Worm (Caenorhabditis elegans) whole organism, young adult: Measurements from ENCODE around the gene F27D9.12.
A peak's percentile ranks its signal among the peaks of the same experiment; 100 is the strongest.

Experiments
- B0019.2 ChIP-seq: fragments of 200-800 bp; sonication (Bioruptor generic); conservative IDR thresholded peaks from 2 replicates; pipeline ENCODE4 v1.3.6; 2022; ENCODE audit warnings: missing genetic modification reagents, missing genetic modification characterization, missing compliant biosample characterization
- B0035.1 ChIP-seq: sonication (generic microtip); optimal IDR thresholded peaks from 2 replicates; lab custom pipeline; 2016; ENCODE audit warnings: missing genetic modification characterization, mild to moderate bottlenecking, missing compliant biosample characterization, missing genotype, missing genetic modification reagents
- C06A6.2 ChIP-seq: fragments of 200-800 bp; sonication (Bioruptor generic); conservative IDR thresholded peaks from 2 replicates; pipeline ENCODE4 v1.3.6; 2022; ENCODE audit warnings: missing genetic modification characterization, missing compliant biosample characterization
- F23B12.7 ChIP-seq: sonication (generic microtip); optimal IDR thresholded peaks from 2 replicates; lab custom pipeline; 2017; ENCODE audit warnings: missing genetic modification characterization, mild to moderate bottlenecking, missing compliant biosample characterization, antibody characterized with exemption, moderate library complexity; ENCODE audit not compliant: insufficient read depth
- F33H1.4 ChIP-seq: fragments of 200-800 bp; sonication (Bioruptor generic); IDR thresholded peaks from 2 replicates; pipeline ENCODE4 v1.3.6; 2022; ENCODE audit warnings: missing genetic modification reagents, missing genetic modification characterization, missing compliant biosample characterization
- F49E8.2 ChIP-seq: sonication (generic microtip); optimal IDR thresholded peaks from 3 replicates; lab custom pipeline; 2017; ENCODE audit warnings: missing genetic modification characterization, mild to moderate bottlenecking, missing compliant biosample characterization, antibody characterized with exemption, moderate library complexity; ENCODE audit not compliant: insufficient read depth
- F52B5.7 ChIP-seq: sonication (generic microtip); optimal IDR thresholded peaks from 2 replicates; lab custom pipeline; 2016; ENCODE audit warnings: mild to moderate bottlenecking, missing genetic modification characterization, missing compliant biosample characterization
- akir-1 ChIP-seq: fragments of 200-800 bp; sonication (Bioruptor generic); optimal IDR thresholded peaks from 2 replicates; lab custom pipeline; 2018; ENCODE audit warnings: mild to moderate bottlenecking, missing genetic modification characterization, moderate library complexity, missing compliant biosample characterization
- ama-1 ChIP-seq, 3 experiments: fragments of 150-350 bp in 1 of 3; sonication (generic microtip) in 2 of 3; optimal IDR thresholded peaks; 2 replicates each; lab custom pipeline; 2014 to 2018; ENCODE audit warnings: missing biosample characterization in 2 of 3, missing genetic modification characterization in 2 of 3, missing genetic modification reagents in 2 of 3
- atf-7 ChIP-seq: sonication (generic microtip); optimal IDR thresholded peaks from 2 replicates; lab custom pipeline; 2017; ENCODE audit warnings: mild to moderate bottlenecking, missing genetic modification characterization, missing compliant biosample characterization
- ceh-27 ChIP-seq: fragments of 200-800 bp; sonication (Bioruptor generic); optimal IDR thresholded peaks from 2 replicates; lab custom pipeline; 2018; ENCODE audit warnings: mild to moderate bottlenecking, missing genetic modification characterization, moderate library complexity, missing compliant biosample characterization
- ceh-91 ChIP-seq: fragments of 200-800 bp; sonication (Bioruptor generic); IDR thresholded peaks from 2 replicates; pipeline ENCODE4 v1.3.6; 2022; ENCODE audit warnings: missing genetic modification reagents, missing genetic modification characterization, missing compliant biosample characterization
- dpff-1 ChIP-seq: sonication (generic microtip); optimal IDR thresholded peaks from 2 replicates; lab custom pipeline; 2017; ENCODE audit warnings: mild to moderate bottlenecking, missing genetic modification characterization, missing compliant biosample characterization
- egl-44 ChIP-seq: fragments of 200-800 bp; sonication (Bioruptor generic); IDR thresholded peaks from 2 replicates; pipeline ENCODE4 v1.3.6; 2022; ENCODE audit warnings: missing genetic modification reagents, missing genetic modification characterization, missing compliant biosample characterization
- him-1 ChIP-seq: sonication (generic microtip); optimal IDR thresholded peaks from 2 replicates; lab custom pipeline; 2016; ENCODE audit warnings: missing genotype, missing genetic modification reagents, missing genetic modification characterization, missing compliant biosample characterization
- hlh-26 ChIP-seq: fragments of 200-800 bp; sonication (Bioruptor generic); conservative IDR thresholded peaks from 2 replicates; pipeline ENCODE4 v1.3.6; 2022; ENCODE audit warnings: missing genetic modification reagents, missing genetic modification characterization, missing compliant biosample characterization
- hmg-1.2 ChIP-seq: fragments of 200-800 bp; sonication (Bioruptor generic); IDR thresholded peaks from 2 replicates; pipeline ENCODE4 v1.3.6; 2022; ENCODE audit warnings: missing genetic modification reagents, missing genetic modification characterization, missing compliant biosample characterization
- lag-1 ChIP-seq: fragments of 200-800 bp; sonication (Bioruptor generic); IDR thresholded peaks from 2 replicates; pipeline ENCODE4 v1.3.6; 2022; ENCODE audit warnings: missing genetic modification reagents, missing genetic modification characterization, missing compliant biosample characterization
- lin-26 ChIP-seq: fragments of 200-800 bp; sonication (Bioruptor generic); IDR thresholded peaks from 2 replicates; pipeline ENCODE4 v1.3.6; 2022; ENCODE audit warnings: missing genetic modification reagents, missing genetic modification characterization, missing compliant biosample characterization
- lir-1 ChIP-seq: fragments of 200-800 bp; sonication (Bioruptor generic); conservative IDR thresholded peaks from 2 replicates; pipeline ENCODE4 v1.3.6; 2022; ENCODE audit warnings: missing genetic modification reagents, missing genetic modification characterization, missing compliant biosample characterization
- lsy-27 ChIP-seq: sonication (generic microtip); optimal IDR thresholded peaks from 2 replicates; lab custom pipeline; 2017; ENCODE audit warnings: missing genetic modification characterization, mild to moderate bottlenecking, missing compliant biosample characterization, antibody characterized with exemption, missing genotype, borderline replicate concordance; ENCODE audit not compliant: insufficient read depth
- mcd-1 ChIP-seq: fragments of 200-800 bp; sonication (Bioruptor generic); IDR thresholded peaks from 2 replicates; pipeline ENCODE4 v1.3.6; 2022; ENCODE audit warnings: missing genetic modification reagents, missing genetic modification characterization, missing compliant biosample characterization
- mel-28 ChIP-seq: sonication (generic microtip); optimal IDR thresholded peaks from 2 replicates; lab custom pipeline; 2016; ENCODE audit warnings: borderline replicate concordance, mild to moderate bottlenecking, missing genetic modification characterization, missing compliant biosample characterization
- nfya-2 ChIP-seq: fragments of 200-800 bp; sonication (Bioruptor generic); IDR thresholded peaks from 2 replicates; pipeline ENCODE4 v1.3.6; 2022; ENCODE audit warnings: missing genetic modification reagents, missing genetic modification characterization, missing compliant biosample characterization
- nhr-179 ChIP-seq: sonication (generic microtip); optimal IDR thresholded peaks from 2 replicates; lab custom pipeline; 2016; ENCODE audit warnings: mild to moderate bottlenecking, missing genetic modification characterization, missing compliant biosample characterization
- nhr-80 ChIP-seq: sonication (generic microtip); optimal IDR thresholded peaks from 2 replicates; lab custom pipeline; 2016; ENCODE audit warnings: missing genetic modification characterization, missing compliant biosample characterization
- nhr-90 ChIP-seq: sonication (generic microtip); optimal IDR thresholded peaks from 2 replicates; lab custom pipeline; 2016; ENCODE audit warnings: missing genotype, mild to moderate bottlenecking, missing genetic modification characterization, missing compliant biosample characterization
- rpc-1 ChIP-seq, 2 experiments: fragments of 150-350 bp in 1 of 2; sonication (generic microtip) in 1 of 2; optimal IDR thresholded peaks; 2 replicates each; lab custom pipeline; 2014 to 2018; ENCODE audit warnings: missing biosample characterization in 1 of 2, missing genetic modification characterization in 1 of 2, missing genetic modification reagents in 1 of 2, missing genotype in 1 of 2
- sptf-2 ChIP-seq: fragments of 200-800 bp; sonication (Bioruptor generic); optimal IDR thresholded peaks from 2 replicates; lab custom pipeline; 2018; ENCODE audit warnings: mild to moderate bottlenecking, missing genetic modification characterization, missing compliant biosample characterization
- zfh-2 ChIP-seq: fragments of 200-800 bp; sonication (Bioruptor generic); conservative IDR thresholded peaks from 2 replicates; pipeline ENCODE4 v1.3.6; 2022; ENCODE audit warnings: missing genetic modification reagents, missing genetic modification characterization, missing compliant biosample characterization
- zim-3 ChIP-seq: sonication (generic microtip); optimal IDR thresholded peaks from 2 replicates; lab custom pipeline; 2017; ENCODE audit warnings: mild to moderate bottlenecking, missing genetic modification characterization, moderate library complexity, missing compliant biosample characterization
- ztf-6 ChIP-seq: fragments of 200-800 bp; sonication (Bioruptor generic); IDR thresholded peaks from 2 replicates; pipeline ENCODE4 v1.3.6; 2022; ENCODE audit warnings: missing genetic modification reagents, missing genetic modification characterization, missing compliant biosample characterization

F27D9.12 gene

DNA sequence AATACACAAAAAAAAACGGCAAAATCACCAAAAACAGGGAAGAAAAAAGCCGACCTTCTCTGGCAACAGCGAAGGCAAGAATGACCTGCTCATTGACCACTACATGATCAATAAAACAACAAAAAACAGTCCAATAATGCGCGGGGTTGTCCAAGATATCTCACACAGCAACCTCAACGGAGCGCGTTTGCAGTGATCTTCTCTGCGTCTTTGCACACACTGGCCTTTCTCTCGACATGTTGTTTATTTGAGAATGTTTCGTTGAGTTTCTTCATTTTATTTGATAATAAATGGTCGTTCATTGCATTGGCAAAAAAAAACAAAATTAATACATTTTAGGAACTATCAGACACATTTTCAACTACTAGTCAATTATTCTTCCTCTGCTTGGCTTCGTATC lies 4.9 kb upstream of the F27D9.12 start (continued):
- TF ChIP-seq lsy-27 (no peak), B0035.1 (tag; lab: Kevin White, UChicago) (no peak), ama-1 (optimal IDR thresholded peaks at IDR 0.05; lab: Kevin White, UChicago) (peak; percentile 34), ama-1 (GFP tag; optimal IDR thresholded peaks at IDR 0.05; lab: Kevin White, UChicago) (no peak), mcd-1 (GFP tag; lab: Robert Waterston, UW) (peak; percentile 63), nhr-80 (tag; lab: Kevin White, UChicago) (peak; percentile 45), F52B5.7 (tag; lab: Kevin White, UChicago) (no peak), akir-1 (GFP tag; lab: Kevin White, UChicago) (no peak), hmg-1.2 (GFP tag; lab: Robert Waterston, UW) (peak; percentile 17; the same call in 1 of the 2 replicates), F33H1.4 (no peak), lag-1 (GFP tag; lab: Robert Waterston, UW) (no peak), ztf-6 (GFP tag; lab: Robert Waterston, UW) (no peak), atf-7 (no peak), zim-3 (tag; lab: Kevin White, UChicago) (no peak), F23B12.7 (tag; lab: Kevin White, UChicago) (peak; percentile 24), egl-44 (GFP tag; lab: Robert Waterston, UW) (no peak), zfh-2 (GFP tag; lab: Robert Waterston, UW) (no peak), ceh-91 (GFP tag; lab: Robert Waterston, UW) (no peak), lir-1 (no peak), F49E8.2 (tag; lab: Kevin White, UChicago) (no peak), nfya-2 (no peak), nhr-179 (tag; lab: Kevin White, UChicago) (no peak), B0019.2 (GFP tag; lab: Robert Waterston, UW) (no peak), ceh-27 (peak; percentile 13), nhr-90 (tag; lab: Kevin White, UChicago) (no peak), C06A6.2 (0 out of 2 replicates have a peak, but pooled peaks have one; percentile 25), hlh-26 (GFP tag; lab: Robert Waterston, UW) (no peak), him-1 (tag; lab: Kevin White, UChicago) (no peak)

- TF ChIP-seq rpc-1 (optimal IDR thresholded peaks at IDR 0.05; lab: Kevin White, UChicago) (no peak), rpc-1 (tag; optimal IDR thresholded peaks at IDR 0.05; lab: Kevin White, UChicago) (no peak), ama-1 (optimal IDR thresholded peaks at IDR 0.05; lab: Kevin White, UChicago) (peak; percentile 32), ama-1 (GFP tag; optimal IDR thresholded peaks at IDR 0.05; lab: Kevin White, UChicago) (no peak), sptf-2 (GFP tag; lab: Kevin White, UChicago) (no peak), nhr-80 (tag; lab: Kevin White, UChicago) (peak; percentile 13), dpff-1 (tag; lab: Kevin White, UChicago) (no peak)
- TF ChIP-seq, all 124 proteins: peak for 2
Observed at ce11 chrX:7660919-7661557, 4.3 kb upstream of the F27D9.12 start, which contains the start of gene pcca-1. pcca-1 (minus strand) TSS chrX:7660986.

DNA sequence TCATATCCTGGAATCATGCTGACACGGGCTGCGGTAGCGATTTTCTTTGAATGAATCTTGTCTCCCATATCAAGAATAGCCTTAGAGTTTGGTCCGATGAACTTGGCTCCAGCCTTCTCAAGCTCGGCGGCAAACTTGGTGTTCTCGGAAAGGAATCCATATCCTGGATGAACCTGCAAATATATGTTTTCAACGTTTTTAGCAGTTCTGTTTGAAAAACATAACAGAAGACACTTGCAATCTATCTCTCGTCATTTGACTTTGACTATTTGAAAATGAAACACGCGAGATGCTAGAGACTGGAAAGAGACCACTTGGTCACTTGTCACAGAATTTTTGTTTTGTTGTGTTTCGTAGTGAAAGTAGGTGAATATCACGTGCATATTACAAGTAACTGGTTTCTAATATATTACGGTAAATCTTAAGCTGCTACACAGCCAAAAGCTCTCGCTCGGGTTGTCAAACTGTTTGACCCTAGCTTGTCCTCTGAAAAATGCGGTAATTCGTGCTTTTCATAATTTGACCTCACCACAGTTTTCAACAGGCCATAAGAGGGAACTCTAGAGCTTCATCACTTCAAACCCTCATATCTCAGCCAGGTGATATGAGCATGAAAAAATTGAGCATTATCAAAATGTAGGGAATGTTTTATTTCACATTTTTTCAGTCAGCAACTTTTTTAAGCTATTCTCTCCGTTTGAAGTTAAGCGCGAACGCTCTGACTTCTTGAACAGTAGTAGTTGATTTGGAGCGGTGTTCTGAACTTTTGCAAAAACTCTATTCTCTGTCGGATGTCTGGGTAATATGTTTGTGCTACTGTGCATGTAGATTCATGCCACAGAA lies 3.0 kb upstream of the F27D9.12 start:
- TF ChIP-seq lin-26, result 0 out of 2 replicates have a peak, but pooled peaks have one; percentile 62
- no peak for TF ChIP-seq mel-28 (tag; lab: Kevin White, UChicago)
